Worm (Caenorhabditis elegans) whole organism, L1 larva: ENCODE data around the gene tomm-70.

Source experiments
- dpl-1 ChIP-seq, 3 experiments: fragments of 150-350 bp in 2 of 3; sonication (generic microtip) in 1 of 3; optimal IDR thresholded peaks; 2 replicates each; lab custom pipeline; 2014 to 2017; ENCODE audit warnings: missing biosample characterization in 3 of 3, missing genetic modification characterization in 3 of 3, missing genetic modification reagents in 3 of 3
- efl-3 ChIP-seq: fragments of 200-800 bp; sonication (Bioruptor generic); optimal IDR thresholded peaks from 2 replicates; lab custom pipeline; 2018; ENCODE audit warnings: mild to moderate bottlenecking, missing genetic modification characterization, missing compliant biosample characterization
- egl-27 ChIP-seq, 2 experiments: fragments of 150-350 bp in 1 of 2; sonication (generic microtip); optimal IDR thresholded peaks; 3 replicates each; lab custom pipeline; 2017 to 2018; ENCODE audit warnings: missing biosample characterization in 2 of 2, missing genetic modification characterization in 2 of 2, missing genetic modification reagents in 2 of 2
- ets-5 ChIP-seq: fragments of 200-800 bp; sonication (Bioruptor generic); IDR thresholded peaks from 2 replicates; pipeline ENCODE4 v1.3.6; 2022; ENCODE audit warnings: missing genetic modification characterization, missing compliant biosample characterization
- nhr-12 ChIP-seq: sonication (generic microtip); optimal IDR thresholded peaks from 2 replicates; lab custom pipeline; 2017; ENCODE audit warnings: missing biosample characterization, missing genetic modification characterization
- nhr-28 ChIP-seq: fragments of 150-350 bp; optimal IDR thresholded peaks from 2 replicates; lab custom pipeline; 2014; ENCODE audit warnings: missing biosample characterization, missing genetic modification characterization
- nhr-76 ChIP-seq: sonication (generic microtip); optimal IDR thresholded peaks from 2 replicates; lab custom pipeline; 2017; ENCODE audit warnings: missing biosample characterization, missing genetic modification characterization
- zag-1 ChIP-seq: fragments of 150-350 bp; optimal IDR thresholded peaks from 2 replicates; lab custom pipeline; 2014; ENCODE audit warnings: missing biosample characterization, missing genetic modification characterization

ce11 chrIII:8750606-8751005, 3.9 kb downstream of the tomm-70 start, which contains the start of gene ugtp-1:
- TF ChIP-seq egl-27 (tag; optimal IDR thresholded peaks at IDR 0.05; lab: Kevin White, UChicago) (no peak), nhr-28 (no peak), dpl-1 (GFP tag; optimal IDR thresholded peaks at IDR 0.05; lab: Kevin White, UChicago) (no peak), efl-3 (GFP tag; lab: Kevin White, UChicago) (no peak), ets-5 (GFP tag; lab: Robert Waterston, UW) (no peak), nhr-12 (no peak), nhr-76 (tag; lab: Kevin White, UChicago) (no peak), zag-1 (tag; lab: Kevin White, UChicago) (no peak)
